Fruit fly (Drosophila melanogaster) whole organism, embryonic: Measurements from ENCODE around the gene mRpS33.

Source experiments
- Awh ChIP-seq: fragments of 200-800 bp; sonication (Bioruptor generic); IDR thresholded peaks from 2 replicates; pipeline ENCODE4, ENCODE4 v1.3.6; 2022; ENCODE audit warnings: missing biosample characterization, missing genetic modification characterization
- Bgb ChIP-seq: fragments of 200-800 bp; sonication (Bioruptor generic); IDR thresholded peaks from 2 replicates; pipeline ENCODE4 v1.3.6; 2022; ENCODE audit warnings: missing biosample characterization, missing genetic modification characterization; ENCODE audit not compliant: partially characterized antibody
- CG10431 ChIP-seq: fragments of 200-800 bp; sonication (Bioruptor generic); optimal IDR thresholded peaks from 3 replicates; lab custom pipeline; 2018; ENCODE audit warnings: missing biosample characterization, mild to moderate bottlenecking, missing genetic modification characterization
- CG11085 ChIP-seq: fragments of 200-800 bp; sonication (Bioruptor generic); IDR thresholded peaks from 2 replicates; pipeline ENCODE4 v1.3.6; 2022; ENCODE audit warnings: missing biosample characterization, missing genetic modification characterization
- CG11723 ChIP-seq: fragments of 200-800 bp; sonication (Bioruptor generic); optimal IDR thresholded peaks from 2 replicates; lab custom pipeline; 2017; ENCODE audit warnings: missing biosample characterization, mild to moderate bottlenecking, missing genetic modification characterization
- CG12155 ChIP-seq: fragments of 200-800 bp; sonication (Bioruptor generic); optimal IDR thresholded peaks from 3 replicates; lab custom pipeline; 2016; ENCODE audit warnings: missing biosample characterization, missing genetic modification characterization
- CG12659 ChIP-seq: fragments of 200-800 bp; sonication (Bioruptor generic); optimal IDR thresholded peaks from 3 replicates; lab custom pipeline; 2017; ENCODE audit warnings: mild to moderate bottlenecking, missing biosample characterization, missing genetic modification reagents, missing genetic modification characterization
- CG13424 ChIP-seq: fragments of 200-800 bp; sonication (Bioruptor generic); optimal IDR thresholded peaks from 2 replicates; lab custom pipeline; 2019; ENCODE audit warnings: missing biosample characterization, mild to moderate bottlenecking, missing genetic modification characterization, moderate library complexity
- CG13624 ChIP-seq: fragments of 200-800 bp; sonication (Bioruptor generic); optimal IDR thresholded peaks from 2 replicates; lab custom pipeline; 2016; ENCODE audit warnings: missing biosample characterization, missing genetic modification characterization
- CG15514 ChIP-seq: fragments of 200-800 bp; sonication (Bioruptor generic); optimal IDR thresholded peaks from 3 replicates; lab custom pipeline; 2017; ENCODE audit warnings: missing biosample characterization, missing genetic modification characterization, mild to moderate bottlenecking, moderate library complexity, missing genetic modification reagents
- CG15601 ChIP-seq: fragments of 200-800 bp; sonication (Bioruptor generic); optimal IDR thresholded peaks from 3 replicates; lab custom pipeline; 2019; ENCODE audit warnings: missing biosample characterization, mild to moderate bottlenecking, missing genetic modification characterization, moderate library complexity
- CG1647 ChIP-seq: fragments of 200-800 bp; sonication (Bioruptor generic); optimal IDR thresholded peaks from 3 replicates; lab custom pipeline; 2016; ENCODE audit warnings: missing biosample characterization, missing genetic modification characterization
- CG16813 ChIP-seq: fragments of 200-800 bp; sonication (Bioruptor generic); IDR thresholded peaks from 3 replicates; pipeline ENCODE4 v1.3.6; 2022; ENCODE audit warnings: missing biosample characterization, missing genetic modification characterization; ENCODE audit not compliant: partially characterized antibody
- CG17829 ChIP-seq: fragments of 200-800 bp; optimal IDR thresholded peaks from 2 replicates; lab custom pipeline; 2019; ENCODE audit warnings: missing biosample characterization, mild to moderate bottlenecking, missing genetic modification characterization, moderate library complexity
- CG18262 ChIP-seq: fragments of 200-800 bp; optimal IDR thresholded peaks from 3 replicates; lab custom pipeline; 2019; ENCODE audit warnings: missing biosample characterization, mild to moderate bottlenecking, missing genetic modification characterization, moderate library complexity
- CG18619 ChIP-seq: fragments of 200-800 bp; sonication (Bioruptor generic); optimal IDR thresholded peaks from 3 replicates; lab custom pipeline; 2017; ENCODE audit warnings: missing biosample characterization, mild to moderate bottlenecking, missing genetic modification characterization
- CG31224 ChIP-seq: fragments of 200-800 bp; sonication (Bioruptor generic); IDR thresholded peaks from 2 replicates; pipeline ENCODE4 v1.3.6; 2022; ENCODE audit warnings: missing biosample characterization, missing genetic modification characterization
- CG34224 ChIP-seq: fragments of 200-800 bp; sonication (Bioruptor generic); IDR thresholded peaks from 3 replicates; pipeline ENCODE4 v1.3.6; 2022; ENCODE audit warnings: missing biosample characterization, missing genetic modification characterization; ENCODE audit not compliant: partially characterized antibody
- CG4360 ChIP-seq: fragments of 200-800 bp; sonication (Bioruptor generic); IDR thresholded peaks from 2 replicates; pipeline ENCODE4 v1.3.6; 2022; ENCODE audit warnings: missing biosample characterization, missing genetic modification characterization
- CG4617 ChIP-seq: fragments of 200-800 bp; sonication (Bioruptor generic); optimal IDR thresholded peaks from 3 replicates; lab custom pipeline; 2016; ENCODE audit warnings: missing biosample characterization, missing genetic modification characterization, borderline replicate concordance
- CG4730 ChIP-seq: fragments of 200-800 bp; sonication (Bioruptor generic); IDR thresholded peaks from 2 replicates; pipeline ENCODE4 v1.3.6; 2022; ENCODE audit warnings: missing biosample characterization, missing genetic modification characterization
- CG6689 ChIP-seq: fragments of 200-800 bp; sonication (Bioruptor generic); IDR thresholded peaks from 2 replicates; pipeline ENCODE4 v1.3.6; 2022; ENCODE audit warnings: missing biosample characterization, missing genetic modification characterization
- CG6765 ChIP-seq: fragments of 200-800 bp; sonication (Bioruptor generic); optimal IDR thresholded peaks from 3 replicates; lab custom pipeline; 2017; ENCODE audit warnings: missing biosample characterization, mild to moderate bottlenecking, missing genetic modification characterization
- CG6813 ChIP-seq: fragments of 200-800 bp; sonication (Bioruptor generic); optimal IDR thresholded peaks from 2 replicates; lab custom pipeline; 2017; ENCODE audit warnings: missing biosample characterization, missing genetic modification characterization, mild to moderate bottlenecking, moderate library complexity, missing genetic modification reagents
- CG7372 ChIP-seq: fragments of 200-800 bp; sonication (Bioruptor generic); IDR thresholded peaks from 2 replicates; pipeline ENCODE4 v1.3.6; 2022; ENCODE audit warnings: missing biosample characterization, missing genetic modification characterization
- CG9609 ChIP-seq: fragments of 200-800 bp; sonication (Bioruptor generic); optimal IDR thresholded peaks from 3 replicates; lab custom pipeline; 2016; ENCODE audit warnings: missing biosample characterization, missing genetic modification characterization
- CG9932 ChIP-seq: fragments of 200-800 bp; sonication (Bioruptor generic); IDR thresholded peaks from 2 replicates; pipeline ENCODE4 v1.3.6; 2022; ENCODE audit warnings: missing biosample characterization, missing genetic modification characterization
- CrebB ChIP-seq: fragments of 200-800 bp; sonication (Bioruptor generic); optimal IDR thresholded peaks from 3 replicates; lab custom pipeline; 2018; ENCODE audit warnings: missing biosample characterization, mild to moderate bottlenecking, missing genetic modification characterization
- D19A ChIP-seq: fragments of 200-800 bp; optimal IDR thresholded peaks from 3 replicates; lab custom pipeline; 2019; ENCODE audit warnings: missing biosample characterization, mild to moderate bottlenecking, missing genetic modification characterization, moderate library complexity
- Dref ChIP-seq: fragments of 200-800 bp; sonication (Bioruptor generic); IDR thresholded peaks from 2 replicates; pipeline ENCODE4 v1.3.6; 2022; ENCODE audit warnings: missing biosample characterization, missing genetic modification characterization
- E2f2 ChIP-seq: fragments of 200-800 bp; sonication (Bioruptor generic); IDR thresholded peaks from 2 replicates; pipeline ENCODE4 v1.3.6; 2022; ENCODE audit warnings: missing biosample characterization, missing genetic modification characterization
- ERR ChIP-seq: fragments of 200-800 bp; sonication (Bioruptor generic); optimal IDR thresholded peaks from 2 replicates; lab custom pipeline; 2016; ENCODE audit warnings: missing biosample characterization, missing genetic modification characterization
- Ets65A ChIP-seq: fragments of 200-800 bp; sonication (Bioruptor generic); peaks from one replicate; lab custom pipeline; 2016; ENCODE audit warnings: missing biosample characterization, missing genetic modification characterization
- Fer1 ChIP-seq: fragments of 200-800 bp; sonication (Bioruptor generic); optimal IDR thresholded peaks from 2 replicates; lab custom pipeline; 2017; ENCODE audit warnings: missing biosample characterization, mild to moderate bottlenecking, missing genetic modification characterization
- HLH4C ChIP-seq: fragments of 200-800 bp; sonication (Bioruptor generic); IDR thresholded peaks from 3 replicates; pipeline ENCODE4 v1.3.6; 2022; ENCODE audit warnings: missing biosample characterization, missing genetic modification characterization; ENCODE audit not compliant: partially characterized antibody
- HmgZ ChIP-seq: fragments of 200-800 bp; sonication (Bioruptor generic); optimal IDR thresholded peaks from 2 replicates; lab custom pipeline; 2018; ENCODE audit warnings: missing biosample characterization, mild to moderate bottlenecking, missing genetic modification characterization
- Hr39 ChIP-seq: fragments of >200 bp; optimal IDR thresholded peaks from 2 replicates; lab custom pipeline; 2017
- MBD-R2 ChIP-seq: fragments of 200-800 bp; sonication (Bioruptor generic); IDR thresholded peaks from 2 replicates; pipeline ENCODE4 v1.3.6; 2022; ENCODE audit warnings: missing biosample characterization, missing genetic modification characterization
- Max ChIP-seq: fragments of 200-800 bp; sonication (Bioruptor generic); optimal IDR thresholded peaks from 2 replicates; lab custom pipeline; 2016; ENCODE audit warnings: missing biosample characterization, mild to moderate bottlenecking, missing genetic modification characterization
- Meics ChIP-seq: fragments of 200-800 bp; sonication (Bioruptor generic); optimal IDR thresholded peaks from 2 replicates; lab custom pipeline; 2017; ENCODE audit warnings: missing biosample characterization, mild to moderate bottlenecking, missing genetic modification characterization
- NFAT ChIP-seq: fragments of 200-800 bp; sonication (Bioruptor generic); IDR thresholded peaks from 2 replicates; pipeline ENCODE4 v1.3.6; 2022; ENCODE audit warnings: missing biosample characterization, missing genetic modification characterization
- Nf-YC ChIP-seq: fragments of 200-800 bp; optimal IDR thresholded peaks from 3 replicates; lab custom pipeline; 2019; ENCODE audit warnings: missing biosample characterization, mild to moderate bottlenecking, missing genetic modification characterization, moderate library complexity
- NfI ChIP-seq: fragments of 200-800 bp; sonication (Bioruptor generic); optimal IDR thresholded peaks from 3 replicates; lab custom pipeline; 2018; ENCODE audit warnings: missing biosample characterization, mild to moderate bottlenecking, missing genetic modification characterization, moderate library complexity
- en ChIP-seq: fragments of 200-800 bp; sonication (Bioruptor generic); optimal IDR thresholded peaks from 2 replicates; lab custom pipeline; 2016; ENCODE audit warnings: missing biosample characterization, missing genetic modification characterization
- hkb ChIP-seq, 2 experiments: fragments of 200-800 bp in 1 of 2; fragments of >200 bp in 1 of 2; sonication (Bioruptor generic) in 1 of 2; IDR thresholded peaks in 1 of 2; optimal IDR thresholded peaks in 1 of 2; 2 replicates each; pipeline versions ENCODE4 v1.3.6 to Lab custom; 2017 to 2022; ENCODE audit warnings: missing biosample characterization in 1 of 2, missing genetic modification characterization in 1 of 2
- org-1 ChIP-seq: fragments of 200-800 bp; sonication (Bioruptor generic); optimal IDR thresholded peaks from 2 replicates; lab custom pipeline; 2017; ENCODE audit warnings: missing biosample characterization, missing genetic modification characterization
- sc ChIP-seq, 3 experiments: fragments of >200 bp in 2 of 3; fragments of 200-800 bp in 1 of 3; sonication (Bioruptor generic) in 1 of 3; optimal IDR thresholded peaks; 2 replicates in 2 of 3; 3 replicates in 1 of 3; lab custom pipeline; 2017; ENCODE audit warnings: mild to moderate bottlenecking in 1 of 3, missing biosample characterization in 1 of 3, missing genetic modification characterization in 1 of 3, missing genetic modification reagents in 1 of 3
- scrt ChIP-seq: fragments of 200-800 bp; sonication (Bioruptor generic); optimal IDR thresholded peaks from 2 replicates; lab custom pipeline; 2018; ENCODE audit warnings: missing biosample characterization, mild to moderate bottlenecking, missing genetic modification characterization, moderate library complexity
- shn ChIP-seq: fragments of 200-800 bp; sonication (Bioruptor generic); optimal IDR thresholded peaks from 3 replicates; lab custom pipeline; 2016; ENCODE audit warnings: missing biosample characterization, missing genetic modification characterization

mRpS33 gene

dm6 chr3R:16441367-16441923 lies 5.0 kb upstream of the mRpS33 start, which contains the start of gene ema (continued):
- TF ChIP-seq en (GFP tag; lab: Kevin White, UChicago) (no peak), CG1647 (GFP tag; lab: Kevin White, UChicago) (no peak), CG11723 (GFP tag; lab: Kevin White, UChicago) (no peak), CG4617 (GFP tag; lab: Kevin White, UChicago) (peak; percentile 58), CG34224 (GFP tag; lab: Robert Waterston, UW) (peak; percentile 53; the same call in 1 of the 3 replicates), CG9932 (GFP tag; lab: Robert Waterston, UW) (peak; percentile 59), CG9609 (GFP tag; lab: Kevin White, UChicago) (no peak), Ets65A (GFP tag; lab: Kevin White, UChicago) (peak; percentile 9), ERR (GFP tag; lab: Kevin White, UChicago) (no peak), sc (optimal IDR thresholded peaks at IDR 0.05; lab: Kevin White, UChicago) (no peak), sc (GFP tag; optimal IDR thresholded peaks at IDR 0.05; lab: Kevin White, UChicago) (no peak), CG18262 (tag; lab: Kevin White, UChicago) (peak; percentile 17), Bgb (GFP tag; lab: Robert Waterston, UW) (peak; percentile 24; the same call in 1 of the 2 replicates), shn (GFP tag; lab: Kevin White, UChicago) (peak; percentile 32), CG4730 (GFP tag; lab: Robert Waterston, UW) (no peak), CG12659 (peak; percentile 61), CrebB (tag; lab: Kevin White, UChicago) (peak; percentile 27), CG15601 (tag; lab: Kevin White, UChicago) (peak; percentile 4), HLH4C (GFP tag; lab: Robert Waterston, UW) (peak; percentile 51; the same call in 1 of the 3 replicates), CG6765 (peak; percentile 5), CG31224 (GFP tag; lab: Robert Waterston, UW) (0 out of 2 replicates have a peak, but pooled peaks have one; percentile 12), CG6689 (no peak), CG11085 (GFP tag; lab: Robert Waterston, UW) (no peak), CG10431 (GFP tag; lab: Kevin White, UChicago) (peak; percentile 51), CG15514 (GFP tag; lab: Kevin White, UChicago) (peak; percentile 98), CG6813 (GFP tag; lab: Kevin White, UChicago) (no peak), Awh (GFP tag; lab: Robert Waterston, UW) (no peak), HmgZ (peak; percentile 57), CG16813 (GFP tag; lab: Robert Waterston, UW) (peak; percentile 25; the same call in 1 of the 3 replicates), hkb (optimal IDR thresholded peaks at IDR 0.05; lab: Kevin White, UChicago) (no peak), hkb (GFP tag; IDR thresholded peaks at IDR 0.05; lab: Robert Waterston, UW) (no peak), CG18619 (no peak), CG4360 (GFP tag; lab: Robert Waterston, UW) (0 out of 2 replicates have a peak, but pooled peaks have one; percentile 30), Fer1 (GFP tag; lab: Kevin White, UChicago) (peak; percentile 47), NfI (GFP tag; lab: Kevin White, UChicago) (peak; percentile 11), CG17829 (peak; percentile 51), CG7372 (no peak), CG13424 (tag; lab: Kevin White, UChicago) (peak; percentile 34), NFAT (GFP tag; lab: Robert Waterston, UW) (peak; percentile 31; the same call in 1 of the 2 replicates), Nf-YC (tag; lab: Kevin White, UChicago) (peak; percentile 39), Dref (GFP tag; lab: Robert Waterston, UW) (peak; percentile 81), E2f2 (GFP tag; lab: Robert Waterston, UW) (peak; percentile 45), Hr39 (lab: Kevin White, UChicago) (no peak), CG13624 (GFP tag; lab: Kevin White, UChicago) (peak; percentile 17), org-1 (GFP tag; lab: Kevin White, UChicago) (no peak), MBD-R2 (GFP tag; lab: Robert Waterston, UW) (peak; percentile 96), D19A (no peak), Max (GFP tag; lab: Kevin White, UChicago) (peak; percentile 25), Meics (GFP tag; lab: Kevin White, UChicago) (peak; percentile 10), scrt (peak; percentile 89), CG12155 (no peak)
